Worm (Caenorhabditis elegans) whole organism, L4 larva: Measurements from ENCODE around the gene ZK105.14.

ENCODE experiments used
- ama-1 ChIP-seq: fragments of 150-350 bp; optimal IDR thresholded peaks from 2 replicates; lab custom pipeline; 2014; ENCODE audit warnings: inconsistent platforms, mixed read lengths
- ceh-20 ChIP-seq: fragments of 200-800 bp; sonication (Bioruptor generic); IDR thresholded peaks from 2 replicates; pipeline ENCODE4 v1.3.6; 2022; ENCODE audit warnings: missing genetic modification reagents, missing genetic modification characterization, missing compliant biosample characterization
- hlh-30 ChIP-seq: sonication (generic microtip); optimal IDR thresholded peaks from 2 replicates; lab custom pipeline; 2017; ENCODE audit warnings: antibody characterized with exemption, mild to moderate bottlenecking, missing genetic modification characterization, missing compliant biosample characterization; ENCODE audit not compliant: insufficient read depth
- mxl-3 ChIP-seq: fragments of 200-800 bp; sonication (Bioruptor generic); optimal IDR thresholded peaks from 2 replicates; lab custom pipeline; 2018; ENCODE audit warnings: mild to moderate bottlenecking, missing genetic modification characterization, missing compliant biosample characterization
- nhr-10 ChIP-seq: fragments of 150-350 bp; optimal IDR thresholded peaks from 2 replicates; lab custom pipeline; 2014; ENCODE audit warnings: missing biosample characterization, missing genetic modification characterization
- nhr-11 ChIP-seq: fragments of 150-350 bp; optimal IDR thresholded peaks from 2 replicates; lab custom pipeline; 2014; ENCODE audit warnings: missing biosample characterization, missing genetic modification characterization
- nhr-111 ChIP-seq: fragments of 200-800 bp; sonication (Bioruptor generic); optimal IDR thresholded peaks from 2 replicates; lab custom pipeline; 2018; ENCODE audit warnings: mild to moderate bottlenecking, missing genetic modification characterization, missing compliant biosample characterization
- nhr-41 ChIP-seq: fragments of 200-800 bp; sonication (Bioruptor generic); IDR thresholded peaks from 2 replicates; pipeline ENCODE4 v1.3.6; 2022; ENCODE audit warnings: missing genetic modification reagents, missing genetic modification characterization, missing compliant biosample characterization
- snpc-4 ChIP-seq: fragments of 150-350 bp; optimal IDR thresholded peaks from 2 replicates; lab custom pipeline; 2014; ENCODE audit warnings: missing biosample characterization, missing genetic modification characterization
- zfp-3 ChIP-seq: fragments of 200-800 bp; sonication (Bioruptor generic); conservative IDR thresholded peaks from 2 replicates; pipeline ENCODE4 v1.3.6; 2022; ENCODE audit warnings: missing genetic modification reagents, missing genetic modification characterization, missing compliant biosample characterization

DNA sequence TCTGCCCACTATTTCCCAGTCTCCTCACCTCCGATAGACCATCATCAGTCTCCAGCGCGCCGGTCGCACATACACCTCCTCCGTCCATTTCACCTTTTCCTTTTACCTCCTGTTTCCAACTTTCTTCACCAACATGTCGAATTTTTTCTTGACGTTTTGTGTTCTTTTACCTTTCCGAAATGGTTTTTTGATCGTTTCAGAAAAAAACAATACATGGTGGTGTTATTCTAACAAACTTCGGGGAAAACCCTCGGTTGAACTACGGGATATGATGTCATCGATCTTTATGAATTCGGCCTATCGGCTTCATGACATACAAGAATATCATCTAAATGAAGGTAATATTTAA, 6.8 kb upstream of the ZK105.14 start, which contains the start of gene Y97E10C.1:
- TF ChIP-seq nhr-11 (tag; lab: Kevin White, UChicago) = no peak
- no peak for TF ChIP-seq zfp-3
- no peak for TF ChIP-seq nhr-111 (GFP tag; lab: Kevin White, UChicago)
- TF ChIP-seq nhr-41 (GFP tag; lab: Robert Waterston, UW) = no peak
- TF ChIP-seq mxl-3 = no peak
- no peak for TF ChIP-seq snpc-4 (tag; lab: Kevin White, UChicago)
- no peak for TF ChIP-seq hlh-30
- TF ChIP-seq nhr-10 (tag; lab: Kevin White, UChicago) = no peak
- TF ChIP-seq ceh-20 (GFP tag; lab: Robert Waterston, UW) = no peak
- TF ChIP-seq ama-1 (lab: Kevin White, UChicago) = no peak
